Worm (Caenorhabditis elegans) whole organism, L4 larva: ENCODE data around the gene spe-45.

Source experiments
- ZK337.2 ChIP-seq: fragments of 200-800 bp; sonication (Bioruptor generic); IDR thresholded peaks from 2 replicates; pipeline ENCODE4 v1.3.6; 2022; ENCODE audit warnings: missing genetic modification reagents, missing genetic modification characterization, missing compliant biosample characterization
- ZK546.5 ChIP-seq, 2 experiments: sonication (generic microtip); optimal IDR thresholded peaks; 2 replicates each; lab custom pipeline; 2017; ENCODE audit warnings: missing biosample characterization in 2 of 2, missing genetic modification characterization in 2 of 2

DNA sequence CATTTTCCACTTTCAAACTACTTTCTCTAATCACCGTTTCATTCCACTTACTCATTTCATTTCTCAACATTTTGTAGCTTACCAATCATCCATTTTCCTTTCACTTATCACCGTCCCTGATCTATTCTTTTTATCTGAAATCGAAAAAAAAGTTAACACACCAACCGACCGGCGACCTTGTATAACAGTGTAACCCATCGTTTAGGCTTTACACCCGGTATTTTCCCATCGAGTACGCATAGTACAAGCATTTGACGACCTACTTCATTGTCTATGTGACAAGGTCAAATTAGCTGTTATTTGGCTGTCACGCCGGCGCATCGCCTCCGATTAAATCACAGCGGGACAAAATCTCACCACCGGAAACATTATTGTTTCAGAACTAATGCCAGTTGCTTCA, 39.6 kb upstream of the spe-45 start:
- TF ChIP-seq ZK546.5 (tag; optimal IDR thresholded peaks at IDR 0.05; lab: Kevin White, UChicago), result no peak
- TF ChIP-seq ZK337.2, result no peak
